Worm (Caenorhabditis elegans) whole organism, L4 larva: ENCODE data around the gene mrpl-48.

ENCODE experiments used
- mdt-29 ChIP-seq: fragments of 200-800 bp; sonication (Bioruptor generic); IDR thresholded peaks from 2 replicates; pipeline ENCODE4 v1.3.6; 2022; ENCODE audit warnings: missing genetic modification reagents, missing genetic modification characterization, missing compliant biosample characterization
- nhr-77 ChIP-seq: fragments of 150-350 bp; optimal IDR thresholded peaks from 2 replicates; lab custom pipeline; 2014; ENCODE audit warnings: missing biosample characterization, missing genetic modification characterization
- pha-4 ChIP-seq, 2 experiments: fragments of 150-350 bp in 1 of 2; fragments of 200-800 bp in 1 of 2; sonication (Bioruptor generic) in 1 of 2; IDR thresholded peaks in 1 of 2; optimal IDR thresholded peaks in 1 of 2; 2 replicates each; pipeline versions ENCODE4 v1.3.6 to Lab custom; 2014 to 2022; ENCODE audit warnings: missing genetic modification characterization in 2 of 2, missing genetic modification reagents in 2 of 2, missing biosample characterization in 1 of 2, missing compliant biosample characterization in 1 of 2

- no peak for TF ChIP-seq nhr-77 (tag; lab: Kevin White, UChicago)
- no peak for TF ChIP-seq mdt-29
- peak; percentile 83; the same call in 1 of the 2 replicates for TF ChIP-seq pha-4 (GFP tag; IDR thresholded peaks at IDR 0.05; lab: Robert Waterston, UW)
- TF ChIP-seq pha-4 (tag; optimal IDR thresholded peaks at IDR 0.05; lab: Kevin White, UChicago): no peak
Observed at ce11 chrV:5591887-5592286, 1.6 kb upstream of the mrpl-48 start.
